Worm (Caenorhabditis elegans) whole organism, late embryonic: Measurements from ENCODE around the gene B0303.4.

Source experiments
- K02D7.2 ChIP-seq: sonication (generic microtip); optimal IDR thresholded peaks from 2 replicates; lab custom pipeline; 2017; ENCODE audit warnings: mild to moderate bottlenecking, missing genetic modification characterization, missing compliant biosample characterization
- ama-1 ChIP-seq: fragments of 150-350 bp; optimal IDR thresholded peaks from 2 replicates; lab custom pipeline; 2014
- gmeb-2 ChIP-seq: sonication (generic microtip); optimal IDR thresholded peaks from 2 replicates; lab custom pipeline; 2016; ENCODE audit warnings: missing genetic modification characterization, inconsistent platforms, missing compliant biosample characterization
- nhr-11 ChIP-seq: fragments of 150-350 bp; optimal IDR thresholded peaks from 2 replicates; lab custom pipeline; 2014; ENCODE audit warnings: missing biosample characterization, missing genetic modification characterization
- unc-55 ChIP-seq: sonication (generic microtip); optimal IDR thresholded peaks from 2 replicates; lab custom pipeline; 2017; ENCODE audit warnings: missing biosample characterization, missing genetic modification reagents, missing genetic modification characterization

DNA sequence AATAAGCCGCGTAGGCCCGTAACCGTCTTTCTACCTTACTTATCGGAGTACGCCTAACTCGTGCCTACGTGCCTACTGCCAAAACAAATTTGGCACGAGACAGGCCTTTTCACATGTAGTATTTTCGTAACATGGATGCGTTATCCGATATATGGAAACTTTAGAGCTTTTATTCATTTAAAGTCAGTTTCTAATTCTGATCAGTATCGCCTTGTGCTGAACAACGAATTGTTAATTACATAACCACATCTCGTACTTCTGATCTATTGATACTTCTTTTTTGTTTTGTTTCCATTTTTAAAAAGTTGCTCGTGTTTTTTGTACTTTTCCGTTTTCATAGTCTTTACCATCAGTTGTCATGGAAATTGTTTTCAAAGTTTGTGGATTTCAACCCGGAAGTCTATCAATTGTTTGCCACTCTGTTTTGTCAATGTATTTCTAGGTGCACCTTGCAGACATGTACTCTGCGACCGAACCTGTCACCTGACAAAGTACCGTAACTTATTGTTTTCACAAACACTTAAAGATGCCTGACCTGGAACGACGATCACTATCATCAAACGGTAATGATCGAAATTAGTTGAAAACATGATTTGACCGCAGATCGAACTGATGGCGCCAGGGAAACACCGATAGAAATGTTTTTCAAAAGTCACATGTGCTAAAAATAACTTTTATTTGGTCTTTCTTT is 31.8 kb upstream of the B0303.4 start:
- TF ChIP-seq gmeb-2 (tag; lab: Kevin White, UChicago) (no peak), unc-55 (GFP tag; lab: Kevin White, UChicago) (no peak), ama-1 (no peak), nhr-11 (tag; lab: Kevin White, UChicago) (no peak), K02D7.2 (tag; lab: Kevin White, UChicago) (no peak)
